Fruit fly (Drosophila melanogaster) whole organism, wandering third instar larva: Measurements from ENCODE around the gene CG31200.
A peak's percentile ranks its signal among the peaks of the same experiment; 100 is the strongest.

Experiments
- Abd-B ChIP-seq: fragments of >200 bp; optimal IDR thresholded peaks from 2 replicates; lab custom pipeline; 2017; ENCODE audit warnings: missing biosample characterization, missing genetic modification characterization
- CG9705 ChIP-seq: fragments of 200-800 bp; sonication (Bioruptor generic); optimal IDR thresholded peaks from 2 replicates; lab custom pipeline; 2018; ENCODE audit warnings: missing biosample characterization, mild to moderate bottlenecking, missing genetic modification characterization
- CrebA ChIP-seq: fragments of 200-800 bp; sonication (Bioruptor generic); optimal IDR thresholded peaks from 2 replicates; lab custom pipeline; 2016; ENCODE audit warnings: missing biosample characterization, mild to moderate bottlenecking, missing genetic modification characterization, borderline replicate concordance
- Dfd ChIP-seq: fragments of >200 bp; optimal IDR thresholded peaks from 2 replicates; lab custom pipeline; 2017; ENCODE audit warnings: missing biosample characterization, missing genetic modification characterization
- Dif ChIP-seq: fragments of 200-275, 200-300 bp; sonication (Bioruptor generic); optimal IDR thresholded peaks from 2 replicates; lab custom pipeline; 2018; ENCODE audit warnings: missing biosample characterization, missing genetic modification characterization; ENCODE audit not compliant: partially characterized antibody
- HLH106 ChIP-seq: fragments of 200-800 bp; optimal IDR thresholded peaks from 3 replicates; lab custom pipeline; 2019; ENCODE audit warnings: missing biosample characterization, mild to moderate bottlenecking, missing genetic modification characterization, moderate library complexity
- Hnf4 ChIP-seq: fragments of 200-800 bp; sonication (Bioruptor generic); optimal IDR thresholded peaks from 2 replicates; lab custom pipeline; 2016; ENCODE audit warnings: missing biosample characterization, mild to moderate bottlenecking, missing genetic modification characterization
- Hr78 ChIP-seq: fragments of >200 bp; optimal IDR thresholded peaks from 2 replicates; lab custom pipeline; 2017; ENCODE audit warnings: missing biosample characterization, missing genetic modification characterization
- Hr83 ChIP-seq: fragments of 200-300 bp; sonication (Bioruptor generic); optimal IDR thresholded peaks from 2 replicates; lab custom pipeline; 2016; ENCODE audit warnings: missing biosample characterization, mild to moderate bottlenecking, missing genetic modification characterization, moderate library complexity; ENCODE audit not compliant: poor library complexity, severe bottlenecking
- Jra ChIP-seq: sonication (Bioruptor generic); optimal IDR thresholded peaks from 2 replicates; lab custom pipeline; 2016; ENCODE audit warnings: missing biosample characterization, missing genetic modification characterization
- Mio ChIP-seq: sonication (Bioruptor generic); optimal IDR thresholded peaks from 2 replicates; lab custom pipeline; 2016; ENCODE audit warnings: missing biosample characterization, missing genetic modification characterization
- Myc ChIP-seq: fragments of >200 bp; optimal IDR thresholded peaks from 2 replicates; lab custom pipeline; 2017
- OdsH ChIP-seq: fragments of 200-800 bp; sonication (Bioruptor generic); optimal IDR thresholded peaks from 2 replicates; lab custom pipeline; 2016; ENCODE audit warnings: missing biosample characterization, mild to moderate bottlenecking, missing genetic modification characterization
- Rel ChIP-seq, 2 experiments: fragments of 200-800 bp; sonication (Bioruptor generic) in 1 of 2; optimal IDR thresholded peaks; 2 replicates in 1 of 2; 3 replicates in 1 of 2; lab custom pipeline; 2016 to 2019; ENCODE audit warnings: mild to moderate bottlenecking in 2 of 2, missing biosample characterization in 2 of 2, missing genetic modification characterization in 2 of 2, moderate library complexity in 1 of 2
- Vsx2 ChIP-seq: fragments of 200-300, 225-300 bp; sonication (Bioruptor generic); optimal IDR thresholded peaks from 2 replicates; lab custom pipeline; 2018; ENCODE audit warnings: missing biosample characterization, missing genetic modification characterization; ENCODE audit not compliant: partially characterized antibody
- br ChIP-seq: fragments of 200-800 bp; sonication (Bioruptor generic); optimal IDR thresholded peaks from 2 replicates; lab custom pipeline; 2016; ENCODE audit warnings: missing biosample characterization, missing genetic modification characterization
- brk ChIP-seq: fragments of 200-800 bp; sonication (Bioruptor generic); optimal IDR thresholded peaks from 2 replicates; lab custom pipeline; 2016; ENCODE audit warnings: missing biosample characterization, mild to moderate bottlenecking, missing genetic modification characterization
- dl ChIP-seq, 2 experiments: fragments of 175-275, 200-275 bp in 1 of 2; fragments of 200-275 bp in 1 of 2; sonication (Bioruptor generic); optimal IDR thresholded peaks; lab custom pipeline; 2018; ENCODE audit warnings: mild to moderate bottlenecking in 2 of 2, missing biosample characterization in 2 of 2, missing genetic modification characterization in 2 of 2, moderate library complexity in 2 of 2; ENCODE audit not compliant: partially characterized antibody in 2 of 2, insufficient read depth in 1 of 2
- ey ChIP-seq: fragments of 200-800 bp; sonication (Bioruptor generic); optimal IDR thresholded peaks from 2 replicates; lab custom pipeline; 2016; ENCODE audit warnings: missing biosample characterization, missing genetic modification characterization
- foxo ChIP-seq, 2 experiments: fragments of 200-800 bp; sonication (Bioruptor generic); optimal IDR thresholded peaks; 2 replicates in 1 of 2; 3 replicates in 1 of 2; lab custom pipeline; 2016 to 2017; ENCODE audit warnings: missing biosample characterization in 2 of 2, missing genetic modification characterization in 2 of 2
- fru ChIP-seq: fragments of 200-800 bp; sonication (Bioruptor generic); optimal IDR thresholded peaks from 3 replicates; lab custom pipeline; 2016; ENCODE audit warnings: missing biosample characterization, mild to moderate bottlenecking, missing genetic modification characterization
- h ChIP-seq: fragments of 200-800 bp; sonication (Bioruptor generic); optimal IDR thresholded peaks from 3 replicates; lab custom pipeline; 2016; ENCODE audit warnings: missing biosample characterization, mild to moderate bottlenecking, missing genetic modification characterization
- jim ChIP-seq: fragments of 175-275, 200-325 bp; sonication (Bioruptor generic); optimal IDR thresholded peaks from 2 replicates; lab custom pipeline; 2016; ENCODE audit warnings: missing biosample characterization, mild to moderate bottlenecking, missing genetic modification characterization
- lola ChIP-seq: fragments of >200 bp; optimal IDR thresholded peaks from 2 replicates; lab custom pipeline; 2017; ENCODE audit warnings: missing biosample characterization, missing genetic modification characterization
- pan ChIP-seq: fragments of >200 bp; optimal IDR thresholded peaks from 2 replicates; lab custom pipeline; 2017
- psq ChIP-seq: fragments of 200-800 bp; sonication (Bioruptor generic); optimal IDR thresholded peaks from 3 replicates; lab custom pipeline; 2017; ENCODE audit warnings: missing biosample characterization, mild to moderate bottlenecking, missing genetic modification characterization, moderate library complexity
- rgr ChIP-seq: fragments of 200-800 bp; sonication (Bioruptor generic); optimal IDR thresholded peaks from 3 replicates; lab custom pipeline; 2016; ENCODE audit warnings: missing biosample characterization, mild to moderate bottlenecking, missing genetic modification characterization
- tai ChIP-seq: sonication (Bioruptor generic); optimal IDR thresholded peaks from 2 replicates; lab custom pipeline; 2016; ENCODE audit warnings: missing biosample characterization, missing genetic modification characterization
- usp ChIP-seq: fragments of >200 bp; optimal IDR thresholded peaks from 2 replicates; lab custom pipeline; 2017; ENCODE audit warnings: missing biosample characterization, missing genetic modification characterization
- woc ChIP-seq: sonication (Bioruptor generic); optimal IDR thresholded peaks from 2 replicates; lab custom pipeline; 2016; ENCODE audit warnings: missing biosample characterization, mild to moderate bottlenecking, missing genetic modification characterization

CG31200 gene

dm6 chr3R:20739000-20739399, 6.1 kb downstream of the CG31200 start, which contains the start of gene CG17267:
Gene CG17267 (minus strand): TSS chr3R:20739100.
- no peak for TF ChIP-seq Hr78 (GFP tag; lab: Kevin White, UChicago)
- no peak for TF ChIP-seq CrebA (GFP tag; lab: Kevin White, UChicago)
- TF ChIP-seq pan (lab: Kevin White, UChicago) = no peak
- no peak for TF ChIP-seq foxo (GFP tag; optimal IDR thresholded peaks at IDR 0.05; lab: Kevin White, UChicago)
- TF ChIP-seq Dif = no peak
- no peak for TF ChIP-seq Rel (GFP tag; optimal IDR thresholded peaks at IDR 0.05; lab: Kevin White, UChicago)
- TF ChIP-seq Rel (tag; optimal IDR thresholded peaks at IDR 0.05; lab: Kevin White, UChicago) = no peak
- TF ChIP-seq h (GFP tag; lab: Kevin White, UChicago) = no peak
- TF ChIP-seq lola (GFP tag; lab: Kevin White, UChicago) = no peak
- no peak for TF ChIP-seq Hr83 (GFP tag; lab: Kevin White, UChicago)
- no peak for TF ChIP-seq brk (GFP tag; lab: Kevin White, UChicago)
- TF ChIP-seq tai (GFP tag; lab: Kevin White, UChicago) = no peak
- TF ChIP-seq usp (GFP tag; lab: Kevin White, UChicago) = no peak
- no peak for TF ChIP-seq Abd-B (GFP tag; lab: Kevin White, UChicago)
- TF ChIP-seq rgr (GFP tag; lab: Kevin White, UChicago) = no peak
- TF ChIP-seq dl (GFP tag; optimal IDR thresholded peaks at IDR 0.05; lab: Kevin White, UChicago; ENCODE audit: insufficient read depth in 1 of 2, partially characterized antibody in 2 of 2) = no peak

dm6 chr3R:20735405-20735804, 9.7 kb downstream of the CG31200 start, which contains the start of gene Cdk2:
Gene Cdk2 (plus strand): TSS chr3R:20735623.
- TF ChIP-seq HLH106 (tag; lab: Kevin White, UChicago) (peak; percentile 1), foxo (GFP tag; optimal IDR thresholded peaks at IDR 0.05; lab: Kevin White, UChicago) (peak in 1 of 2 experiments; percentile 21), OdsH (GFP tag; lab: Kevin White, UChicago) (no peak), Hr83 (GFP tag; lab: Kevin White, UChicago) (peak; percentile 53), tai (GFP tag; lab: Kevin White, UChicago) (peak; percentile 10)

- no peak for TF ChIP-seq Rel (GFP tag; optimal IDR thresholded peaks at IDR 0.05; lab: Kevin White, UChicago)
- no peak for TF ChIP-seq Rel (tag; optimal IDR thresholded peaks at IDR 0.05; lab: Kevin White, UChicago)
- TF ChIP-seq Jra (GFP tag; lab: Kevin White, UChicago) = no peak
- TF ChIP-seq br (GFP tag; lab: Kevin White, UChicago) = no peak
- TF ChIP-seq ey (GFP tag; lab: Kevin White, UChicago) = no peak
- TF ChIP-seq brk (GFP tag; lab: Kevin White, UChicago) = no peak
- TF ChIP-seq Hr83 (GFP tag; lab: Kevin White, UChicago) = no peak
- TF ChIP-seq Myc (lab: Kevin White, UChicago) = no peak
- TF ChIP-seq Mio (GFP tag; lab: Kevin White, UChicago) = no peak
- TF ChIP-seq woc (GFP tag; lab: Kevin White, UChicago) = no peak
- TF ChIP-seq pan (lab: Kevin White, UChicago) = no peak
- TF ChIP-seq CG9705 (GFP tag; lab: Kevin White, UChicago) = no peak
- no peak for TF ChIP-seq Vsx2 (GFP tag; lab: Kevin White, UChicago)
- TF ChIP-seq jim (GFP tag; lab: Kevin White, UChicago) = no peak
- TF ChIP-seq foxo (GFP tag; optimal IDR thresholded peaks at IDR 0.05; lab: Kevin White, UChicago) = no peak
- no peak for TF ChIP-seq psq (GFP tag; lab: Kevin White, UChicago)
Observed at dm6 chr3R:20731331-20731730, 13.8 kb downstream of the CG31200 start, which contains the start of gene CG31205. Gene CG31205 (plus strand): TSS chr3R:20731631.

- TF ChIP-seq Mio (GFP tag; lab: Kevin White, UChicago) = no peak
Observed at dm6 chr3R:20723491-20723890, 21.6 kb downstream of the CG31200 start.

- TF ChIP-seq Myc (lab: Kevin White, UChicago) (no peak), Jra (GFP tag; lab: Kevin White, UChicago) (no peak), pan (lab: Kevin White, UChicago) (no peak), h (GFP tag; lab: Kevin White, UChicago) (no peak), usp (GFP tag; lab: Kevin White, UChicago) (no peak), fru (GFP tag; lab: Kevin White, UChicago) (no peak), br (GFP tag; lab: Kevin White, UChicago) (no peak), Dfd (GFP tag; lab: Kevin White, UChicago) (no peak), Hnf4 (GFP tag; lab: Kevin White, UChicago) (no peak), rgr (GFP tag; lab: Kevin White, UChicago) (no peak), Hr78 (GFP tag; lab: Kevin White, UChicago) (no peak), Hr83 (GFP tag; lab: Kevin White, UChicago) (no peak), ey (GFP tag; lab: Kevin White, UChicago) (no peak), foxo (GFP tag; optimal IDR thresholded peaks at IDR 0.05; lab: Kevin White, UChicago) (no peak), Abd-B (GFP tag; lab: Kevin White, UChicago) (no peak)
- TF ChIP-seq, all 38 proteins: peak for 0
Observed at dm6 chr3R:20719286-20719685, 25.9 kb downstream of the CG31200 start.
